Worm (Caenorhabditis elegans) whole organism, L4/young adult: ENCODE results near the gene BE10.1.

Experiments
- W03F9.2 ChIP-seq: fragments of 150-350 bp; optimal IDR thresholded peaks from 2 replicates; lab custom pipeline; 2014; ENCODE audit warnings: missing biosample characterization, missing genetic modification characterization
- dao-5 ChIP-seq: sonication (generic microtip); optimal IDR thresholded peaks from 2 replicates; lab custom pipeline; 2016; ENCODE audit warnings: missing genotype, missing genetic modification characterization, moderate library complexity, missing compliant biosample characterization
- him-1 ChIP-seq: sonication (generic microtip); optimal IDR thresholded peaks from 2 replicates; lab custom pipeline; 2016; ENCODE audit warnings: missing genotype, missing genetic modification reagents, missing genetic modification characterization, missing compliant biosample characterization

BE10.1 gene

ce11 chrIII:12755048-12755447 lies 34.3 kb downstream of the BE10.1 start, which contains the start of gene srw-10:
srw-10 (plus strand) TSS chrIII:12755348.
- no peak for TF ChIP-seq him-1 (tag; lab: Kevin White, UChicago)
- TF ChIP-seq W03F9.2 (tag; lab: Kevin White, UChicago) = no peak
- TF ChIP-seq dao-5 (tag; lab: Kevin White, UChicago) = no peak

ce11 chrIII:12750831-12751230 lies 38.5 kb downstream of the BE10.1 start, which contains the start of the genes irld-60 and irld-20:
irld-60 (minus strand) TSS chrIII:12750931.
irld-20 (plus strand) TSS chrIII:12751109.
- no peak for TF ChIP-seq dao-5 (tag; lab: Kevin White, UChicago)
- no peak for TF ChIP-seq him-1 (tag; lab: Kevin White, UChicago)
- TF ChIP-seq W03F9.2 (tag; lab: Kevin White, UChicago) = no peak

- TF ChIP-seq W03F9.2 (tag; lab: Kevin White, UChicago) (no peak), him-1 (tag; lab: Kevin White, UChicago) (no peak), dao-5 (tag; lab: Kevin White, UChicago) (no peak)
Observed at ce11 chrIII:12746369-12746855, 42.9 kb downstream of the BE10.1 start, which contains the start of gene Y111B2A.21. Y111B2A.21 (plus strand) TSS chrIII:12746419.

- no peak for TF ChIP-seq him-1 (tag; lab: Kevin White, UChicago)
- TF ChIP-seq W03F9.2 (tag; lab: Kevin White, UChicago) = no peak
- TF ChIP-seq dao-5 (tag; lab: Kevin White, UChicago) = no peak
Observed at ce11 chrIII:12743515-12743914, 45.8 kb downstream of the BE10.1 start.

ce11 chrIII:12740313-12740712 lies 49.0 kb downstream of the BE10.1 start:
- no peak for TF ChIP-seq him-1 (tag; lab: Kevin White, UChicago)
- TF ChIP-seq W03F9.2 (tag; lab: Kevin White, UChicago) = no peak
- TF ChIP-seq dao-5 (tag; lab: Kevin White, UChicago) = no peak

- no peak for TF ChIP-seq him-1 (tag; lab: Kevin White, UChicago)
Observed at ce11 chrIII:12738935-12739334, 50.4 kb downstream of the BE10.1 start.
